Fruit fly (Drosophila melanogaster): ENCODE data around the gene spo.

Gene spo

dm6 chr3L:5569724-5570123, 22.6 kb downstream of the spo start:
- TF ChIP-seq rn (GFP tag; IDR thresholded peaks at IDR 0.05) = no peak
- no peak for TF ChIP-seq CG12605 (GFP tag; IDR thresholded peaks at IDR 0.05)
- TF ChIP-seq Ets98B (GFP tag; IDR thresholded peaks at IDR 0.05) = peak; percentile 10; the same call in 1 of the 2 replicates

DNA sequence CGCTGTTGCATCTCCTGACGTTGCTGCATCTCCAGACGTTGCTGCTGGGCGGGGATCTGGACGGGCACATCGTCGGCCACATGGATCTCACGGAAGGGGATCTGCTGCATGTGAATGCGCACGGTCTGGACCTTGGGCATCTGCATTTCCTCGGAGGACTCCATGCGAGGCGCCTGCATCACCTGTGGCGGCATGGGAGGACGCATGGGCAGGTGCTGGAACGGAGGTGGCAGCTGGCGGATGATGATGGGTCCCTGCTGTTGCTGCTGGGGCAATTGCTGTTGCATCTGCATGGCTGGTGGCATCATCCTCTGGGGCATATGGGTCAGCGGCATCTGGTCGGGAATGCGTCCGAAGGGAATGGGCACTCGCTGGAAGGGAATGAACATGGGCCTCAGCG, 24.0 kb downstream of the spo start:
- TF ChIP-seq CG15710 (tag; optimal IDR thresholded peaks at IDR 0.05) (no peak), Pif1A (GFP tag; optimal IDR thresholded peaks at IDR 0.05) (no peak), CG4496 (GFP tag; IDR thresholded peaks at IDR 0.05) (no peak), CG8159 (tag; optimal IDR thresholded peaks at IDR 0.05) (no peak), rn (GFP tag; IDR thresholded peaks at IDR 0.05) (no peak), CG32121 (GFP tag; IDR thresholded peaks at IDR 0.05) (no peak), fd96Ca (GFP tag; IDR thresholded peaks at IDR 0.05) (no peak), CG8301 (tag; optimal IDR thresholded peaks at IDR 0.05) (no peak), CG12605 (GFP tag; IDR thresholded peaks at IDR 0.05) (no peak), Ets98B (GFP tag; IDR thresholded peaks at IDR 0.05) (no peak), CG13204 (GFP tag; optimal IDR thresholded peaks at IDR 0.05) (no peak), D1 (tag; optimal IDR thresholded peaks at IDR 0.05) (no peak), EcR (GFP tag; optimal IDR thresholded peaks at IDR 0.05) (no peak), CG9948 (tag; optimal IDR thresholded peaks at IDR 0.05) (no peak)

dm6 chr3L:5565051-5565688, 27.2 kb downstream of the spo start, which contains the start of gene bc10:
bc10 (plus strand) TSS chr3L:5565231.
- TF ChIP-seq Ets98B (GFP tag; IDR thresholded peaks at IDR 0.05) (no peak), CG12605 (GFP tag; IDR thresholded peaks at IDR 0.05) (no peak), CG34367 (tag; optimal IDR thresholded peaks at IDR 0.05) (no peak), CG13204 (GFP tag; optimal IDR thresholded peaks at IDR 0.05) (no peak)

dm6 chr3L:5563309-5564182, 28.8 kb downstream of the spo start, which contains the start of the genes ScsbetaG and Sras:
ScsbetaG (minus strand) TSS chr3L:5563691.
Sras (plus strand) TSS chr3L:5563774.
- TF ChIP-seq CG15710 (tag; optimal IDR thresholded peaks at IDR 0.05) (no peak), EcR (GFP tag; optimal IDR thresholded peaks at IDR 0.05) (no peak), gl (tag; optimal IDR thresholded peaks at IDR 0.05) (peak; percentile 1)

DNA sequence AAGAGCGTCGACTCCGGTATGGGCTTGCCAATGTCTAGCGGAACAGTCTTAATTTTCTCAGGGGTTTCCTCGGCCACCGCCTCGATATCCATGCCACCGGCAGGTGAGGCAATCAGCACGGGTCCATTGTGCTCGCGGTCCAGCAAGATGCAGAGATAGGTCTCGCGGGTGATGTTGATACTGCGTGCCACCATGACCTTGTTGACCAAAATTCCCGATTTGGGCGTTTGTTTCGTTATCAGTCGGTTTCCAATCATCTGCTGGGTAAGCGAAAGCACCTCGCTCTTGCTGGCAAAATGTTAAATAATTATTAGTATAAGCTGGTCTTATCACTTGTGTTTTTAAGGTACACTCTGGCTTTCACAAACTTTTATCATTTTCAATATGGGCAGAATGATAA, 29.8 kb downstream of the spo start:
- TF ChIP-seq CG10348 (GFP tag; IDR thresholded peaks at IDR 0.05) = no peak
- no peak for TF ChIP-seq Ets98B (GFP tag; IDR thresholded peaks at IDR 0.05)
- TF ChIP-seq CG8301 (tag; optimal IDR thresholded peaks at IDR 0.05) = no peak
- no peak for TF ChIP-seq CG15710 (tag; optimal IDR thresholded peaks at IDR 0.05)
- TF ChIP-seq CG14655 (GFP tag; optimal IDR thresholded peaks at IDR 0.05) = no peak
- TF ChIP-seq D1 (tag; optimal IDR thresholded peaks at IDR 0.05) = no peak
- no peak for TF ChIP-seq CG9948 (tag; optimal IDR thresholded peaks at IDR 0.05)

DNA sequence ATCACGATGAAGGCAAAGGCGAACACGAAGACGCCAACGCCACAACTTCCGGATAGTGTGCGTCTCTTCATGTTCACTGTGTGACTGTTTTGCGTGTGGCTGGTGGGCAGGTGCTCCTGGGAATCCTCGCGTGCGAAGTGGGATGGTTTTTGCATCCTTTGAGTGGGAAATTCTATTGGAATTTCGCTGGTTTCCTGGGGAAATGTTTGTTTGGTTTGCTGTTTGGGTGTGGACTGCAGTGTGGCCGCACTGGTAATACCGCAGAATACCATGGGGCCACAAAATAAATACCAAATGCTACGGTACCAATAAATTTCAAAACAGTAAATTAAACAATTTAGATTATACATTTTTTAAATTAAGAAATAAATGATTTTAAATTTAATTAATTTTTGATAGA, 31.0 kb downstream of the spo start, which contains the start of gene sinu:
Gene sinu, minus strand, starts transcription at position 258 of the 400 bp plus-strand sequence.
- TF ChIP-seq CG15710 (tag; optimal IDR thresholded peaks at IDR 0.05) (no peak), gl (tag; optimal IDR thresholded peaks at IDR 0.05) (no peak), D1 (tag; optimal IDR thresholded peaks at IDR 0.05) (no peak), CG14655 (GFP tag; optimal IDR thresholded peaks at IDR 0.05) (no peak), CG12605 (GFP tag; IDR thresholded peaks at IDR 0.05) (no peak), rn (GFP tag; IDR thresholded peaks at IDR 0.05) (no peak), CG13204 (GFP tag; optimal IDR thresholded peaks at IDR 0.05) (no peak), Ets98B (GFP tag; IDR thresholded peaks at IDR 0.05) (no peak), CG8301 (tag; optimal IDR thresholded peaks at IDR 0.05) (no peak), CG32121 (GFP tag; IDR thresholded peaks at IDR 0.05) (no peak), Pif1B (GFP tag; optimal IDR thresholded peaks at IDR 0.05) (no peak), EcR (GFP tag; optimal IDR thresholded peaks at IDR 0.05) (no peak)

DNA sequence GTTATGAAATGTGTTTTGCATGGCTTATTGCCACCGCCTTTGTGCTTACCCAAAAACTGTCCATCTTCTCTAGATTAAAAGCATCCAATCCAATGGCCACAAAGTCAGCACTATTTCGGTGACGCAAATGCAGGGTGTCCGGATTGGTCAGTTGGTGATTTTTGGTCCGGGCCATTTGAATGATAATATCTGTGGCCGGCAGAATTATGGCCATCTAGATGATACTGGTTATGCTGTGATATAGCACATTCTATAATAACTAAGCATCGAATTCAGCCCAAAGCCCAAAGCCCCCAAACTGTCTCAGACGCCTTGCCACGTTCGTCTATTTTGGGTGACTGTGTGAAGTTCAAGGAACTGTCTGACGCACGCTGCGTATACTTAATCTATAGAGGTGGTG, 36.2 kb downstream of the spo start:
- TF ChIP-seq Pif1A (GFP tag; optimal IDR thresholded peaks at IDR 0.05) = no peak
- no peak for TF ChIP-seq CG4496 (GFP tag; IDR thresholded peaks at IDR 0.05)
- no peak for TF ChIP-seq fd96Ca (GFP tag; IDR thresholded peaks at IDR 0.05)
- TF ChIP-seq CG8159 (tag; optimal IDR thresholded peaks at IDR 0.05) = no peak
- no peak for TF ChIP-seq CG32121 (GFP tag; IDR thresholded peaks at IDR 0.05)
- no peak for TF ChIP-seq CG8301 (tag; optimal IDR thresholded peaks at IDR 0.05)
- TF ChIP-seq CG14655 (GFP tag; optimal IDR thresholded peaks at IDR 0.05) = no peak
- TF ChIP-seq CG13204 (GFP tag; optimal IDR thresholded peaks at IDR 0.05) = no peak
- TF ChIP-seq CG10348 (GFP tag; IDR thresholded peaks at IDR 0.05) = no peak
- TF ChIP-seq Pif1B (GFP tag; optimal IDR thresholded peaks at IDR 0.05) = no peak
